Fruit fly (Drosophila melanogaster): ENCODE results near the gene REPTOR.

The REPTOR gene

DNA sequence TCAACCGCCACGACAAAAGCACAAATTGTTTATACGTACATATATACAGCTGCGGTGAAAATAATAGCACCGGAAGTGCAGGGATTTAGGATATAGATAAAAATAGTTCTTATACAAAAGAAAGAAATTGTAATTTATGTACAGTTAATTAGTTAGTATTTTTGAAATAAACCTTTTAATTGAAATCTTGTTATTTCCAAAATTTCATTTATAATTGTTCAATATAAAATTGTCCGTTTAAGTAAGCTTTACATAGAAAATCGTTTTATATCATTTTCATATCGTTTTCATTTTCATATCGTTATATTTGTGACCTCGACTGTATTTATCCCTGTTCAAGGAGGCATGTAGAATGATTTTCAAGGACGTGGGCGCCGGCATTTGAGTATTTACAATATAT is 8.5 kb downstream of the REPTOR start (continued):
- TF ChIP-seq hth (optimal IDR thresholded peaks at IDR 0.05) (no peak), PHDP (tag; optimal IDR thresholded peaks at IDR 0.05) (peak; percentile 69), Sox100B (GFP tag; optimal IDR thresholded peaks at IDR 0.05) (peak; percentile 49), CG4730 (GFP tag; IDR thresholded peaks at IDR 0.05) (no peak), knrl (GFP tag; IDR thresholded peaks at IDR 0.05; ENCODE audit: partially characterized antibody) (no peak), pb (GFP tag; optimal IDR thresholded peaks at IDR 0.05) (no peak), CG12071 (GFP tag; optimal IDR thresholded peaks at IDR 0.05) (no peak), CG18476 (GFP tag; optimal IDR thresholded peaks at IDR 0.05) (no peak), CG8944 (GFP tag; optimal IDR thresholded peaks at IDR 0.05) (no peak), her (GFP tag; optimal IDR thresholded peaks at IDR 0.05) (no peak), ranshi (GFP tag; IDR thresholded peaks at IDR 0.05) (no peak), CG10147 (GFP tag; optimal IDR thresholded peaks at IDR 0.05) (peak; percentile 82), cad (GFP tag; optimal IDR thresholded peaks at IDR 0.05) (no peak), Hr78 (GFP tag; optimal IDR thresholded peaks at IDR 0.05) (no peak), CG43689 (GFP tag; IDR thresholded peaks at IDR 0.05) (no peak), fu2 (GFP tag; optimal IDR thresholded peaks at IDR 0.05) (peak; percentile 24), gem (tag; optimal IDR thresholded peaks at IDR 0.05) (peak; percentile 80), CG16863 (GFP tag; optimal IDR thresholded peaks at IDR 0.05) (no peak), HLH3B (GFP tag; IDR thresholded peaks at IDR 0.05) (no peak), Atf6 (GFP tag; IDR thresholded peaks at IDR 0.05) (peak; percentile 69), CG16779 (GFP tag; IDR thresholded peaks at IDR 0.05) (no peak), sens (GFP tag) (peak; percentile 59), CG18011 (GFP tag; optimal IDR thresholded peaks at IDR 0.05) (no peak), CG2712 (tag; optimal IDR thresholded peaks at IDR 0.05) (peak; percentile 63), chm (GFP tag; IDR thresholded peaks at IDR 0.05) (no peak), CG14441 (GFP tag; IDR thresholded peaks at IDR 0.05) (no peak; the same call in 1 of the 2 replicates), CG31388 (GFP tag; optimal IDR thresholded peaks at IDR 0.05) (no peak), Rfx (GFP tag; IDR thresholded peaks at IDR 0.05) (peak; percentile 15; the same call in 1 of the 2 replicates), Hand (GFP tag; optimal IDR thresholded peaks at IDR 0.05) (peak; percentile 90), CG10654 (GFP tag; optimal IDR thresholded peaks at IDR 0.05) (no peak), ro (GFP tag; IDR thresholded peaks at IDR 0.05) (no peak), tin (GFP tag; optimal IDR thresholded peaks at IDR 0.05) (no peak), seq (GFP tag; IDR thresholded peaks at IDR 0.05) (0 out of 2 replicates have a peak, but pooled peaks have one; percentile 28), Hmx (GFP tag; optimal IDR thresholded peaks at IDR 0.05) (no peak), tna (GFP tag; IDR thresholded peaks at IDR 0.05; ENCODE audit: partially characterized antibody) (no peak), CG15696 (tag; optimal IDR thresholded peaks at IDR 0.05) (peak; percentile 3), CG7556 (GFP tag; optimal IDR thresholded peaks at IDR 0.05) (peak; percentile 89), fd64A (GFP tag; optimal IDR thresholded peaks at IDR 0.05) (no peak), Dek (tag; optimal IDR thresholded peaks at IDR 0.05) (peak; percentile 68), run (tag; optimal IDR thresholded peaks at IDR 0.05) (peak; percentile 17), Dad (GFP tag; optimal IDR thresholded peaks at IDR 0.05) (no peak), Ada2b (GFP tag; IDR thresholded peaks at IDR 0.05) (0 out of 2 replicates have a peak, but pooled peaks have one; percentile 20), jumu (GFP tag; optimal IDR thresholded peaks at IDR 0.05) (no peak), CG8924 (tag; optimal IDR thresholded peaks at IDR 0.05) (peak; percentile 78), NK7.1 (GFP tag; optimal IDR thresholded peaks at IDR 0.05) (no peak), row (GFP tag; IDR thresholded peaks at IDR 0.05) (peak; percentile 57), CG4854 (GFP tag; optimal IDR thresholded peaks at IDR 0.05) (no peak), Optix (GFP tag; IDR thresholded peaks at IDR 0.05) (no peak), pros (GFP tag; optimal IDR thresholded peaks at IDR 0.05) (no peak), Fer1 (GFP tag; optimal IDR thresholded peaks at IDR 0.05) (peak; percentile 88), dpn (GFP tag; optimal IDR thresholded peaks at IDR 0.05) (peak; percentile 17 to 35), CG1233 (GFP tag; optimal IDR thresholded peaks at IDR 0.05) (peak; percentile 43)
